Worm (Caenorhabditis elegans) whole organism, L3 larva: Measurements from ENCODE around the gene bath-19.
A peak's percentile ranks its signal among the peaks of the same experiment; 100 is the strongest.
"Not testable (repeated sequence)": the region's sequence is repeated elsewhere in the genome, so short reads cannot be mapped to it uniquely, and the experiment has no call there.

ENCODE experiments used
- R02D3.7 ChIP-seq: fragments of 150-350 bp; optimal IDR thresholded peaks from 2 replicates; lab custom pipeline; 2014; ENCODE audit warnings: missing biosample characterization, missing genetic modification characterization
- ZK546.5 ChIP-seq: sonication (generic microtip); optimal IDR thresholded peaks from 2 replicates; lab custom pipeline; 2017; ENCODE audit warnings: missing biosample characterization, missing genetic modification characterization
- ama-1 ChIP-seq: fragments of 150-350 bp; optimal IDR thresholded peaks from 2 replicates; lab custom pipeline; 2018
- ceh-82 ChIP-seq: fragments of 150-350 bp; optimal IDR thresholded peaks from 2 replicates; lab custom pipeline; 2014; ENCODE audit warnings: missing biosample characterization, missing genetic modification characterization
- daf-12 ChIP-seq: fragments of 150-350 bp; optimal IDR thresholded peaks from 2 replicates; lab custom pipeline; 2014; ENCODE audit warnings: missing biosample characterization, missing genetic modification reagents, missing genetic modification characterization
- egl-27 ChIP-seq: sonication (generic microtip); optimal IDR thresholded peaks from 4 replicates; lab custom pipeline; 2017; ENCODE audit warnings: missing biosample characterization, missing genetic modification reagents, missing genetic modification characterization
- egl-5 ChIP-seq: fragments of 150-350 bp; optimal IDR thresholded peaks from 2 replicates; lab custom pipeline; 2017; ENCODE audit warnings: missing biosample characterization, missing genetic modification reagents, missing genetic modification characterization, inconsistent platforms
- elt-1 ChIP-seq: fragments of 150-350 bp; optimal IDR thresholded peaks from 2 replicates; lab custom pipeline; 2014; ENCODE audit warnings: missing biosample characterization, missing genetic modification characterization
- elt-2 ChIP-seq: sonication (generic microtip); optimal IDR thresholded peaks from 2 replicates; lab custom pipeline; 2016; ENCODE audit warnings: missing genetic modification reagents, mild to moderate bottlenecking, missing genetic modification characterization, missing compliant biosample characterization
- eor-1 ChIP-seq, 2 experiments: fragments of 150-350 bp; optimal IDR thresholded peaks; 2 replicates each; lab custom pipeline; 2014 to 2018; ENCODE audit warnings: missing biosample characterization in 2 of 2, missing genetic modification characterization in 2 of 2
- fkh-2 ChIP-seq: fragments of 150-350 bp; optimal IDR thresholded peaks from 2 replicates; lab custom pipeline; 2014; ENCODE audit warnings: missing biosample characterization, missing genetic modification reagents, missing genetic modification characterization
- hmg-11 ChIP-seq: sonication (generic microtip); optimal IDR thresholded peaks from 2 replicates; lab custom pipeline; 2016; ENCODE audit warnings: missing genetic modification characterization, missing compliant biosample characterization
- jun-1 ChIP-seq: fragments of 150-350 bp; optimal IDR thresholded peaks from 2 replicates; lab custom pipeline; 2014; ENCODE audit warnings: missing biosample characterization, missing genetic modification reagents, missing genetic modification characterization
- lin-15B ChIP-seq: fragments of 150-350 bp; optimal IDR thresholded peaks from 2 replicates; lab custom pipeline; 2014; ENCODE audit warnings: missing biosample characterization, missing genetic modification characterization
- mml-1 ChIP-seq: fragments of 150-350 bp; sonication (generic microtip); optimal IDR thresholded peaks from 3 replicates; lab custom pipeline; 2014; ENCODE audit warnings: missing biosample characterization, missing genetic modification characterization
- nfya-1 ChIP-seq: sonication (generic microtip); optimal IDR thresholded peaks from 2 replicates; lab custom pipeline; 2017; ENCODE audit warnings: missing genetic modification characterization, mild to moderate bottlenecking, missing compliant biosample characterization, antibody characterized with exemption, moderate library complexity; ENCODE audit not compliant: insufficient read depth
- nhr-11 ChIP-seq: fragments of 150-350 bp; optimal IDR thresholded peaks from 2 replicates; lab custom pipeline; 2014; ENCODE audit warnings: missing biosample characterization, missing genetic modification characterization
- nhr-25 ChIP-seq: sonication (generic microtip); optimal IDR thresholded peaks from 2 replicates; lab custom pipeline; 2017; ENCODE audit warnings: missing biosample characterization, missing genetic modification characterization
- nhr-28 ChIP-seq: fragments of 150-350 bp; optimal IDR thresholded peaks from 2 replicates; lab custom pipeline; 2014; ENCODE audit warnings: missing biosample characterization, missing genetic modification characterization
- nhr-43 ChIP-seq: sonication (generic microtip); optimal IDR thresholded peaks from 2 replicates; lab custom pipeline; 2016; ENCODE audit warnings: mild to moderate bottlenecking, missing genetic modification characterization, missing compliant biosample characterization; ENCODE audit not compliant: poor library complexity, severe bottlenecking
- nhr-67 ChIP-seq: fragments of 150-350 bp; optimal IDR thresholded peaks from 2 replicates; lab custom pipeline; 2014; ENCODE audit warnings: missing biosample characterization, missing genetic modification characterization
- nhr-77 ChIP-seq: fragments of 150-350 bp; optimal IDR thresholded peaks from 2 replicates; lab custom pipeline; 2014; ENCODE audit warnings: missing biosample characterization, missing genetic modification characterization
- pha-4 ChIP-seq: fragments of 150-350 bp; optimal IDR thresholded peaks from 2 replicates; lab custom pipeline; 2014; ENCODE audit warnings: missing biosample characterization, missing genetic modification reagents, missing genetic modification characterization
- pqm-1 ChIP-seq: fragments of 150-350 bp; optimal IDR thresholded peaks from 2 replicates; lab custom pipeline; 2017; ENCODE audit warnings: missing biosample characterization, missing genetic modification characterization, inconsistent platforms
- sea-2 ChIP-seq: fragments of 150-350 bp; sonication (generic microtip); optimal IDR thresholded peaks from 4 replicates; lab custom pipeline; 2014; ENCODE audit warnings: missing biosample characterization, missing genetic modification reagents, missing genetic modification characterization
- skn-1 ChIP-seq: fragments of 150-350 bp; optimal IDR thresholded peaks from 2 replicates; lab custom pipeline; 2014; ENCODE audit warnings: missing biosample characterization, missing genetic modification characterization
- unc-39 ChIP-seq: sonication (generic microtip); optimal IDR thresholded peaks from 4 replicates; lab custom pipeline; 2017; ENCODE audit warnings: missing biosample characterization, missing genetic modification characterization
- zag-1 ChIP-seq: fragments of 150-350 bp; optimal IDR thresholded peaks from 2 replicates; lab custom pipeline; 2014; ENCODE audit warnings: missing biosample characterization, missing genetic modification characterization
- ztf-11 ChIP-seq: fragments of 150-350 bp; optimal IDR thresholded peaks from 2 replicates; lab custom pipeline; 2014; ENCODE audit warnings: missing biosample characterization, missing genetic modification characterization
- ztf-4 ChIP-seq: fragments of 150-350 bp; optimal IDR thresholded peaks from 2 replicates; lab custom pipeline; 2014; ENCODE audit warnings: missing biosample characterization, missing genetic modification characterization

bath-19 gene

ce11 chrII:2011179-2011578, 28.0 kb downstream of the bath-19 start:
- TF ChIP-seq nhr-77 (tag; lab: Kevin White, UChicago) (no peak), elt-1 (tag; lab: Kevin White, UChicago) (no peak), nfya-1 (no peak), nhr-11 (tag; lab: Kevin White, UChicago) (no peak)

- not testable (repeated sequence) for TF ChIP-seq ceh-82 (tag; lab: Kevin White, UChicago); daf-12; elt-2 (tag; lab: Kevin White, UChicago)
These were observed 38.5 kb downstream of the bath-19 start, which contains the start of gene ceh-84 for ce11 chrII:2000720-2001119. TSS of gene ceh-84 (minus strand) at chrII:2000820.

- TF ChIP-seq elt-2, ZK546.5, jun-1 (tag; lab: Kevin White, UChicago): not testable (repeated sequence)
These were observed 40.6 kb downstream of the bath-19 start, which contains the start of gene math-19 for ce11 chrII:1998561-1998960. TSS of gene math-19 (plus strand) at chrII:1998861.

- TF ChIP-seq pha-4 (tag; lab: Kevin White, UChicago): no peak
- no peak for TF ChIP-seq nhr-25 (tag; lab: Kevin White, UChicago)
- TF ChIP-seq ztf-11 (tag; lab: Kevin White, UChicago): no peak
- TF ChIP-seq ztf-4: no peak
- no peak for TF ChIP-seq ama-1 (lab: Kevin White, UChicago)
- TF ChIP-seq hmg-11: no peak
- TF ChIP-seq fkh-2: no peak
- no peak for TF ChIP-seq egl-27 (tag; lab: Kevin White, UChicago)
- TF ChIP-seq nhr-28 (tag; lab: Kevin White, UChicago): no peak
- TF ChIP-seq eor-1 (tag; optimal IDR thresholded peaks at IDR 0.05; lab: Kevin White, UChicago): no peak
These were observed 43.0 kb downstream of the bath-19 start, which contains the start of gene math-20 for ce11 chrII:1996237-1996636. TSS of gene math-20 (plus strand) at chrII:1996537.

- TF ChIP-seq nhr-11 (tag; lab: Kevin White, UChicago): peak; percentile 27
- TF ChIP-seq R02D3.7: no peak
- peak; percentile 57 for TF ChIP-seq pqm-1 (tag; lab: Kevin White, UChicago)
- peak; percentile 83 for TF ChIP-seq elt-2 (tag; lab: Kevin White, UChicago)
- TF ChIP-seq ama-1 (lab: Kevin White, UChicago): no peak
- peak; percentile 8 for TF ChIP-seq jun-1 (tag; lab: Kevin White, UChicago)
- TF ChIP-seq nhr-43 (tag; lab: Kevin White, UChicago): no peak
- TF ChIP-seq pha-4 (tag; lab: Kevin White, UChicago): peak; percentile 34
- TF ChIP-seq ztf-11 (tag; lab: Kevin White, UChicago): no peak
These were observed 43.4 kb downstream of the bath-19 start for ce11 chrII:1995744-1996143.

- TF ChIP-seq egl-27 (tag; lab: Kevin White, UChicago) (no peak), zag-1 (tag; lab: Kevin White, UChicago) (no peak), ceh-82 (tag; lab: Kevin White, UChicago) (no peak), nhr-43 (tag; lab: Kevin White, UChicago) (no peak), pha-4 (tag; lab: Kevin White, UChicago) (no peak), egl-5 (tag; lab: Kevin White, UChicago) (no peak), lin-15B (tag; lab: Kevin White, UChicago) (no peak), skn-1 (no peak), unc-39 (tag; lab: Kevin White, UChicago) (no peak), eor-1 (tag; optimal IDR thresholded peaks at IDR 0.05; lab: Kevin White, UChicago) (no peak), nhr-25 (tag; lab: Kevin White, UChicago) (no peak), sea-2 (no peak), daf-12 (no peak), R02D3.7 (no peak), mml-1 (tag; lab: Kevin White, UChicago) (no peak), nhr-67 (tag; lab: Kevin White, UChicago) (no peak), nhr-28 (tag; lab: Kevin White, UChicago) (no peak), nfya-1 (no peak)
These were observed 45.5 kb downstream of the bath-19 start, which contains the start of gene math-21 for ce11 chrII:1993738-1994137. TSS of gene math-21 (plus strand) at chrII:1994038.
